Worm (Caenorhabditis elegans): Measurements from ENCODE around the gene M02G9.4.
A peak's percentile ranks its signal among the peaks of the same experiment; 100 is the strongest.

M02G9.4 gene

ce11 chrII:10350487-10350886, 33.4 kb downstream of the M02G9.4 start, which contains the start of gene C07E3.9 (continued):
- TF ChIP-seq hif-1 (tag; optimal IDR thresholded peaks at IDR 0.05) (no peak), unc-62 (GFP tag; optimal IDR thresholded peaks at IDR 0.05 in 1 of 2) (no peak), unc-62 (tag; optimal IDR thresholded peaks at IDR 0.05) (no peak), R02D3.7 (tag; optimal IDR thresholded peaks at IDR 0.05) (no peak), ceh-28 (tag; optimal IDR thresholded peaks at IDR 0.05) (no peak), nhr-42 (GFP tag; IDR thresholded peaks at IDR 0.05) (no peak), hlh-30 (tag; optimal IDR thresholded peaks at IDR 0.05; ENCODE audit: insufficient read depth) (no peak), F10B5.3 (tag; optimal IDR thresholded peaks at IDR 0.05) (no peak), mxl-3 (GFP tag; optimal IDR thresholded peaks at IDR 0.05) (no peak), ceh-44 (GFP tag; IDR thresholded peaks at IDR 0.05) (no peak), ZK337.2 (GFP tag; IDR thresholded peaks at IDR 0.05) (no peak), unc-130 (GFP tag; optimal IDR thresholded peaks at IDR 0.05) (no peak), fos-1 (tag; optimal IDR thresholded peaks at IDR 0.05) (no peak)

DNA sequence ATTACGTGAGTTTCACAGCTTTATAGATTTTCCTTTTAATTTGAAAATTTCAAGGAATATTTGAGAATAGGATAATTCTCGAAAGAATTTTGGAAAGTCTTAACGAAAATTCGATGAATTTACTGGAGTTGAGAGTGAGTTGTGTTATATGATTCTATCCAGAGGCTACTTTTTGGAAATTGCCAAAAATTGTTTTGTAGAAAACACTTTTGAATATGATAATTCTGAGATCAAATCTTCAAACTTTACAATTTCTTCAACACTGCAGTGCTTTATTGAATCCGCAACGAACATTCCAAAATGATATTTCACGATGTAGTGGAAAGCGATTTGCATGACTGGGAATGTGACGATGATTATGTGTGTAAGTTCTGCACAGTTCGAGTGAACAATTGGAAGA, 34.9 kb downstream of the M02G9.4 start, which contains the start of gene C07E3.8:
Gene C07E3.8, plus strand, starts transcription at position 301 of the 400 bp plus-strand sequence.
- TF ChIP-seq fkh-10 (GFP tag; optimal IDR thresholded peaks at IDR 0.05) (no peak), snpc-4 (tag; optimal IDR thresholded peaks at IDR 0.05) (no peak), tra-1 (GFP tag; IDR thresholded peaks at IDR 0.05) (no peak), pha-4 (GFP tag; IDR thresholded peaks at IDR 0.05) (no peak), pha-4 (tag; optimal IDR thresholded peaks at IDR 0.05) (no peak), lir-3 (tag; optimal IDR thresholded peaks at IDR 0.05) (no peak), tag-97 (GFP tag; IDR thresholded peaks at IDR 0.05) (no peak), ztf-11 (tag; optimal IDR thresholded peaks at IDR 0.05) (no peak), F49E8.2 (tag; optimal IDR thresholded peaks at IDR 0.05; ENCODE audit: borderline replicate concordance) (no peak), nhr-237 (tag; optimal IDR thresholded peaks at IDR 0.05) (no peak)

DNA sequence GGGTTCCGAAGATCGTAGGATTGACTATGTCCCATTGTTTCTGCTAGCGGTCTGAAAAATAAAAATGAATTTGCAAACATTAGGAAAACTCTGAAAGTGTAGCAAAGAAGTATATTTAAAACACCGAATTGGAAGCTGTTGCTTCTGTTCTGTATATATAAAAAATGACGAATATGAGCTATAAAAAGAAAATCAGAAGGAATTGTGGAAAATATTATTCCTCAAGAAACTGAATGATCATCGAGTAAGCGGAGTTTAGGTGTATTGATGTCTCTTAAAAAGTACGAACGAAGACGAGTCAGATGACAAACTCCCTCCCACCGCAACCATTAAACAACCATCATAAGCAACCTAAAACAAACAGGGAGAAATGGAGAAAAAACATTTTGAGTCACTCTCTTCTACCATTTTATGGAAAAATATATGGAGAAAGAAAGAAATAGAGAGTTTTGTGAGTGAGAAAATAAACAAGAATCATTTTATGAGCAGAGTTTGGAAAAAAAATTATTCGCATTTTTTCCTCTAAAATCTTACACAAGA, 40.4 kb downstream of the M02G9.4 start, which contains the start of gene C07E3.3:
Gene C07E3.3, minus strand, starts transcription at position 51 of the 540 bp plus-strand sequence.
- TF ChIP-seq unc-62 (GFP tag; optimal IDR thresholded peaks at IDR 0.05 in 1 of 2): peak in 1 of 2 experiments; percentile 20
- TF ChIP-seq unc-62 (tag; optimal IDR thresholded peaks at IDR 0.05): no peak
- no peak for TF ChIP-seq nhr-41 (GFP tag; IDR thresholded peaks at IDR 0.05)
- TF ChIP-seq dve-1 (tag; optimal IDR thresholded peaks at IDR 0.05; ENCODE audit: insufficient read depth): no peak
- no peak for TF ChIP-seq daf-16 (GFP tag; optimal IDR thresholded peaks at IDR 0.05)
- peak; percentile 54 for TF ChIP-seq daf-16 (tag; optimal IDR thresholded peaks at IDR 0.05)

- TF ChIP-seq unc-62 (GFP tag; optimal IDR thresholded peaks at IDR 0.05 in 1 of 2) (peak in 1 of 2 experiments; percentile 35), unc-62 (tag; optimal IDR thresholded peaks at IDR 0.05) (no peak), madf-9 (GFP tag; conservative IDR thresholded peaks at IDR 0.05) (no peak), lin-39 (tag; optimal IDR thresholded peaks at IDR 0.05) (no peak), aha-1 (tag) (peak; percentile 27)
Measured at ce11 chrII:10360487-10360886, 43.4 kb downstream of the M02G9.4 start, which contains the start of gene C07E3.4. Gene C07E3.4 (plus strand): TSS chrII:10360787.

DNA sequence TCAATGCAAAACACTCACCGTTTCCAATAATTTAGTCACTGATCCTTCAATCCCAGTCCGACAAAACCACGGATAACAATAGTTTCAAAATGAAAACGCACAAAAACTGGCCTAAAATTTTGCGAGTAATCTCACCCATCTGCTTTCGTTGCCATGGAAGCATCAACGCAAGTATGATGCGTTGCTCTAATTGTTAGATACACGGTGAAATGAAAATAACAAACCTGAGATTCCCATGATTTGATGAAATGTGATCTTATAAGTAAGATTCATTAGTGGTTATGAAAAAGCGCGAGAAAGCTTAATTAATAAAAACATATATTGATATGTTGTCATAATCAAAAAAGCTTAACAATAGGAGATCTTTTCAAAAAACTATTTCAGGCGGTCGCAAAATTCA, 50.1 kb downstream of the M02G9.4 start, which contains the start of gene ceh-57:
Gene ceh-57, minus strand, starts transcription at position 95 of the 400 bp plus-strand sequence.
- TF ChIP-seq snpc-1.2 (GFP tag; IDR thresholded peaks at IDR 0.05) (no peak), fos-1 (tag; optimal IDR thresholded peaks at IDR 0.05) (no peak), ZK337.2 (GFP tag; IDR thresholded peaks at IDR 0.05) (no peak), mxl-2 (GFP tag; conservative IDR thresholded peaks at IDR 0.05) (no peak), unc-39 (tag; optimal IDR thresholded peaks at IDR 0.05) (no peak), snpc-4 (tag; optimal IDR thresholded peaks at IDR 0.05) (no peak), lin-1 (GFP tag; IDR thresholded peaks at IDR 0.05) (no peak), F44E2.7 (GFP tag; IDR thresholded peaks at IDR 0.05) (no peak)

All from whole organism, L4 larva.